Worm (Caenorhabditis elegans) whole organism, L4 larva: ENCODE results near the gene H35N09.2.
A peak's percentile ranks its signal among the peaks of the same experiment; 100 is the strongest.

ENCODE experiments used
- fkh-10 ChIP-seq: fragments of 150-350 bp; optimal IDR thresholded peaks from 2 replicates; lab custom pipeline; 2014; ENCODE audit warnings: missing biosample characterization, missing genetic modification reagents, missing genetic modification characterization
- unc-62 ChIP-seq, 3 experiments: fragments of 150-350 bp in 1 of 3; sonication (generic microtip); optimal IDR thresholded peaks in 2 of 3; peaks in 1 of 3; 1 replicate in 1 of 3; 2 replicates in 2 of 3; lab custom pipeline; 2014 to 2017; ENCODE audit warnings: missing biosample characterization in 3 of 3, missing genetic modification characterization in 3 of 3, missing genetic modification reagents in 3 of 3, missing genotype in 1 of 3

H35N09.2 gene

ce11 chrX:8554029-8554428 is 50.8 kb downstream of the H35N09.2 start:
- TF ChIP-seq fkh-10 (GFP tag; lab: Kevin White, UChicago) (no peak), unc-62 (GFP tag; optimal IDR thresholded peaks at IDR 0.05 in 1 of 2; lab: Kevin White, UChicago) (peak in 1 of 2 experiments; percentile 87), unc-62 (tag; optimal IDR thresholded peaks at IDR 0.05; lab: Kevin White, UChicago) (no peak)
